Fruit fly (Drosophila melanogaster) whole organism, wandering third instar larva: ENCODE results near the gene scramb1.

Source experiments
- CG32264 ChIP-seq: fragments of 200-800 bp; sonication (Bioruptor generic); optimal IDR thresholded peaks from 2 replicates; lab custom pipeline; 2016; ENCODE audit warnings: missing biosample characterization, missing genetic modification characterization
- CG9705 ChIP-seq: fragments of 200-800 bp; sonication (Bioruptor generic); optimal IDR thresholded peaks from 2 replicates; lab custom pipeline; 2018; ENCODE audit warnings: missing biosample characterization, mild to moderate bottlenecking, missing genetic modification characterization
- CrebA ChIP-seq: fragments of 200-800 bp; sonication (Bioruptor generic); optimal IDR thresholded peaks from 2 replicates; lab custom pipeline; 2016; ENCODE audit warnings: missing biosample characterization, mild to moderate bottlenecking, missing genetic modification characterization, borderline replicate concordance
- Dif ChIP-seq: fragments of 200-275, 200-300 bp; sonication (Bioruptor generic); optimal IDR thresholded peaks from 2 replicates; lab custom pipeline; 2018; ENCODE audit warnings: missing biosample characterization, missing genetic modification characterization; ENCODE audit not compliant: partially characterized antibody
- GATAd ChIP-seq: sonication (Bioruptor generic); optimal IDR thresholded peaks from 2 replicates; lab custom pipeline; 2016; ENCODE audit warnings: missing biosample characterization, missing genetic modification characterization
- Hnf4 ChIP-seq: fragments of 200-800 bp; sonication (Bioruptor generic); optimal IDR thresholded peaks from 2 replicates; lab custom pipeline; 2016; ENCODE audit warnings: missing biosample characterization, mild to moderate bottlenecking, missing genetic modification characterization
- Hr78 ChIP-seq: fragments of >200 bp; optimal IDR thresholded peaks from 2 replicates; lab custom pipeline; 2017; ENCODE audit warnings: missing biosample characterization, missing genetic modification characterization
- Hr83 ChIP-seq: fragments of 200-300 bp; sonication (Bioruptor generic); optimal IDR thresholded peaks from 2 replicates; lab custom pipeline; 2016; ENCODE audit warnings: missing biosample characterization, mild to moderate bottlenecking, missing genetic modification characterization, moderate library complexity; ENCODE audit not compliant: poor library complexity, severe bottlenecking
- Mio ChIP-seq: sonication (Bioruptor generic); optimal IDR thresholded peaks from 2 replicates; lab custom pipeline; 2016; ENCODE audit warnings: missing biosample characterization, missing genetic modification characterization
- Myc ChIP-seq: fragments of >200 bp; optimal IDR thresholded peaks from 2 replicates; lab custom pipeline; 2017
- N ChIP-seq: fragments of >200 bp; optimal IDR thresholded peaks from 2 replicates; lab custom pipeline; 2018; ENCODE audit warnings: missing biosample characterization, missing external identifiers, missing genetic modification characterization
- OdsH ChIP-seq: fragments of 200-800 bp; sonication (Bioruptor generic); optimal IDR thresholded peaks from 2 replicates; lab custom pipeline; 2016; ENCODE audit warnings: missing biosample characterization, mild to moderate bottlenecking, missing genetic modification characterization
- Rel ChIP-seq, 2 experiments: fragments of 200-800 bp; sonication (Bioruptor generic) in 1 of 2; optimal IDR thresholded peaks; 2 replicates in 1 of 2; 3 replicates in 1 of 2; lab custom pipeline; 2016 to 2019; ENCODE audit warnings: mild to moderate bottlenecking in 2 of 2, missing biosample characterization in 2 of 2, missing genetic modification characterization in 2 of 2, moderate library complexity in 1 of 2
- Sp1 ChIP-seq: fragments of 200-800 bp; sonication (Bioruptor generic); optimal IDR thresholded peaks from 3 replicates; lab custom pipeline; 2019; ENCODE audit warnings: missing biosample characterization, mild to moderate bottlenecking, missing genetic modification characterization, moderate library complexity
- Vsx2 ChIP-seq: fragments of 200-300, 225-300 bp; sonication (Bioruptor generic); optimal IDR thresholded peaks from 2 replicates; lab custom pipeline; 2018; ENCODE audit warnings: missing biosample characterization, missing genetic modification characterization; ENCODE audit not compliant: partially characterized antibody
- brk ChIP-seq: fragments of 200-800 bp; sonication (Bioruptor generic); optimal IDR thresholded peaks from 2 replicates; lab custom pipeline; 2016; ENCODE audit warnings: missing biosample characterization, mild to moderate bottlenecking, missing genetic modification characterization
- dmrt93B ChIP-seq: fragments of 200-800 bp; sonication (Bioruptor generic); optimal IDR thresholded peaks from 2 replicates; lab custom pipeline; 2018; ENCODE audit warnings: missing biosample characterization, mild to moderate bottlenecking, missing genetic modification characterization
- dsf ChIP-seq: sonication (Bioruptor generic); optimal IDR thresholded peaks from 2 replicates; lab custom pipeline; 2016; ENCODE audit warnings: missing biosample characterization, missing genetic modification characterization, borderline replicate concordance
- fru ChIP-seq: fragments of 200-800 bp; sonication (Bioruptor generic); optimal IDR thresholded peaks from 3 replicates; lab custom pipeline; 2016; ENCODE audit warnings: missing biosample characterization, mild to moderate bottlenecking, missing genetic modification characterization
- h ChIP-seq: fragments of 200-800 bp; sonication (Bioruptor generic); optimal IDR thresholded peaks from 3 replicates; lab custom pipeline; 2016; ENCODE audit warnings: missing biosample characterization, mild to moderate bottlenecking, missing genetic modification characterization
- jim ChIP-seq: fragments of 175-275, 200-325 bp; sonication (Bioruptor generic); optimal IDR thresholded peaks from 2 replicates; lab custom pipeline; 2016; ENCODE audit warnings: missing biosample characterization, mild to moderate bottlenecking, missing genetic modification characterization
- lola ChIP-seq: fragments of >200 bp; optimal IDR thresholded peaks from 2 replicates; lab custom pipeline; 2017; ENCODE audit warnings: missing biosample characterization, missing genetic modification characterization
- pan ChIP-seq: fragments of >200 bp; optimal IDR thresholded peaks from 2 replicates; lab custom pipeline; 2017
- psq ChIP-seq: fragments of 200-800 bp; sonication (Bioruptor generic); optimal IDR thresholded peaks from 3 replicates; lab custom pipeline; 2017; ENCODE audit warnings: missing biosample characterization, mild to moderate bottlenecking, missing genetic modification characterization, moderate library complexity
- rgr ChIP-seq: fragments of 200-800 bp; sonication (Bioruptor generic); optimal IDR thresholded peaks from 3 replicates; lab custom pipeline; 2016; ENCODE audit warnings: missing biosample characterization, mild to moderate bottlenecking, missing genetic modification characterization
- sage ChIP-seq: fragments of 200-800 bp; sonication (Bioruptor generic); optimal IDR thresholded peaks from 2 replicates; lab custom pipeline; 2016; ENCODE audit warnings: missing biosample characterization, mild to moderate bottlenecking, missing genetic modification characterization
- sv ChIP-seq: fragments of 200-800 bp; sonication (Bioruptor generic); optimal IDR thresholded peaks from 3 replicates; lab custom pipeline; 2016; ENCODE audit warnings: missing biosample characterization, missing genetic modification characterization
- tai ChIP-seq: sonication (Bioruptor generic); optimal IDR thresholded peaks from 2 replicates; lab custom pipeline; 2016; ENCODE audit warnings: missing biosample characterization, missing genetic modification characterization
- usp ChIP-seq: fragments of >200 bp; optimal IDR thresholded peaks from 2 replicates; lab custom pipeline; 2017; ENCODE audit warnings: missing biosample characterization, missing genetic modification characterization

The scramb1 gene

DNA sequence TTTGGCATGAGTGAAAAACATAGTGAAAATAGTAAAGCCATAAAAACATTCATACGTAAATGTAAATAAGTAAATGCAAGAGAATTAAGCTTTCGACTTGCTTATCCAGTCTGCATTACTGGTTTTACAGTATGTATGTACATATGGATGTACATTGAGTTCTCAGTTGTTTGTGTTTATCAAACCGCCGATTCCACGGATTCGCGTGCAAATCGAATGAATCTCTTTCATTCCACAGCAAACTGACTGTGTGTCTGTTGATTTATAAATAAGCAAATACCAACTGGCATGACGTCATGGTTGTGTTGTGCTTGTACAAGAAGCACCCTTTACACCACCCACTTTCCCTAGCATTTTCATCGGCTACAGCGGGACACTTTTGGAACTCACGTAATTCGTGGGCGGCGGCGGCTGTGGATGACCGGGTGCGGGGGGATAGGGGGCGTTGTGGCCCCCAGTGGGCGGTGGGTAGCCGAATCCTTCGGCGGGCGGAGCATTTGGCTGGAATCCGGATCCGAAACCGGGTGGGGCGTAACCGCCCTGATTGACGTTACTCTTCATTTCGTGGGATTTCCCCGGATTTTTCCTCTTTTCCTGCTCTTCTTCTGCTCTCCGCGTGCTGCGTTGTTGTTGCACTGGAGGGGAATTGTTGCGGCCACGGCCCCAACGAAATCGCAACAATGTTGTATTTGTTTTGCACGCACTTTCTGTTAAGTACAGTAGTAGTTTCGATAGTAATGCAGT lies 398 bp downstream of the scramb1 start:
- no peak for TF ChIP-seq tai (GFP tag; lab: Kevin White, UChicago)
- no peak for TF ChIP-seq Rel (GFP tag; optimal IDR thresholded peaks at IDR 0.05; lab: Kevin White, UChicago)
- peak; percentile 85 for TF ChIP-seq Rel (tag; optimal IDR thresholded peaks at IDR 0.05; lab: Kevin White, UChicago)
- no peak for TF ChIP-seq Vsx2 (GFP tag; lab: Kevin White, UChicago)
- TF ChIP-seq h: peak; percentile 20
- TF ChIP-seq dsf (GFP tag; lab: Kevin White, UChicago): no peak
- TF ChIP-seq, all 38 proteins: peak for 2

- no peak for TF ChIP-seq Mio (GFP tag; lab: Kevin White, UChicago)
- TF ChIP-seq N (GFP tag; lab: Kevin White, UChicago): no peak
- TF ChIP-seq pan (lab: Kevin White, UChicago): no peak
- no peak for TF ChIP-seq lola (GFP tag; lab: Kevin White, UChicago)
- TF ChIP-seq dmrt93B (GFP tag; lab: Kevin White, UChicago): no peak
- no peak for TF ChIP-seq CG9705 (GFP tag; lab: Kevin White, UChicago)
- TF ChIP-seq Hr83 (GFP tag; lab: Kevin White, UChicago): no peak
- peak; percentile 8 for TF ChIP-seq tai (GFP tag; lab: Kevin White, UChicago)
- TF ChIP-seq dsf (GFP tag; lab: Kevin White, UChicago): no peak
- TF ChIP-seq Hnf4 (GFP tag; lab: Kevin White, UChicago): peak; percentile 9
- no peak for TF ChIP-seq Sp1 (GFP tag; lab: Kevin White, UChicago)
- TF ChIP-seq sage: no peak
- no peak for TF ChIP-seq GATAd (GFP tag; lab: Kevin White, UChicago)
- TF ChIP-seq h: peak; percentile 23
- peak; percentile 45 for TF ChIP-seq CrebA (GFP tag; lab: Kevin White, UChicago)
- no peak for TF ChIP-seq sv (GFP tag; lab: Kevin White, UChicago)
These were observed 1.6 kb downstream of the scramb1 start for dm6 chr3L:10223397-10223796.

DNA sequence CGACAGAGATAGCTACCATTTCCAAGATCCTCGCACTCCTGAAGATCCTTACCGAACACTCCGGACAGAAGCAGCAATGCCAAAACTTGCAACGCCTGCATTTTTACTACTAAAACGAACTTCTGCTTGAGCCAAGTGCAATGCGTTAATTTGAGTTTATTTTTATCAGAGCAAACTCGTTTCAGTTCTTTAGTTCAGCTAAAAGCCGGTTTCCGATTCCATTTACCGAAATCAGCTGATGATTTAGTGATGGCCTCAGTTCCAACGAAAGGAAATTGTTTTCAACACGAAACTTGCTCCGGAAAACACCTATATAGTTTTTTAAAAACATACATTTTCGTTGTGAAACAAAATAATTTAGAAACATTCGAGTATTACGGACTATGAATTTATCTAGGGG lies 5.0 kb downstream of the scramb1 start, which contains the start of gene CG32055:
Gene CG32055 (minus strand): TSS at position 101 of the 400 bp plus-strand sequence.
- TF ChIP-seq rgr (GFP tag; lab: Kevin White, UChicago) (no peak), dmrt93B (GFP tag; lab: Kevin White, UChicago) (no peak), brk (no peak), usp (GFP tag; lab: Kevin White, UChicago) (no peak), Hr78 (no peak), Dif (GFP tag; lab: Kevin White, UChicago) (no peak), CrebA (GFP tag; lab: Kevin White, UChicago) (no peak), CG32264 (GFP tag; lab: Kevin White, UChicago) (no peak)
- TF ChIP-seq, all 38 proteins: peak for 0

DNA sequence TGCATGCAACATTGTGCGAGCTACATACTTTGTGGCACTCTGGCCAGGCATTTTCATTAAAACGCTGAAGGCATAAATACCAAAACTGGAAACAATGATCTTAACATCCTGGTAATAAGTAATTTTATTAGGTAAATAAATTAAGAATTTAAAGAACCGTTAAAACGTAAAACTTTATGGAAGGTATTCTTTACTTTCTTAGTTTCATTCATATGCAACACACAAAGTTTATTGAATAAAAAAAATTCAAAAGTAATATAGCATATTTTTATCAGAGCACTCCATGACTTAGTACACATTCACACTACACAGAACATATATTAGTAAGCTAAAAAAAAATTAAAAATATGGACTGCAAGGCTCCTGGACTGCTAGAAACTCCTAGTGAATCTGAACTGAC lies 9.7 kb downstream of the scramb1 start, which contains the start of gene CG8065:
Gene CG8065 (plus strand): TSS at position 301 of the 400 bp plus-strand sequence.
- TF ChIP-seq Rel (GFP tag; optimal IDR thresholded peaks at IDR 0.05; lab: Kevin White, UChicago): no peak
- TF ChIP-seq Rel (tag; optimal IDR thresholded peaks at IDR 0.05; lab: Kevin White, UChicago): no peak
- no peak for TF ChIP-seq Myc (lab: Kevin White, UChicago)
- no peak for TF ChIP-seq N (GFP tag; lab: Kevin White, UChicago)
- TF ChIP-seq OdsH: no peak
- TF ChIP-seq Mio (GFP tag; lab: Kevin White, UChicago): no peak
- no peak for TF ChIP-seq tai (GFP tag; lab: Kevin White, UChicago)
- TF ChIP-seq jim (GFP tag; lab: Kevin White, UChicago): no peak
- TF ChIP-seq psq (GFP tag; lab: Kevin White, UChicago): no peak
- no peak for TF ChIP-seq CG32264 (GFP tag; lab: Kevin White, UChicago)
- no peak for TF ChIP-seq fru (GFP tag; lab: Kevin White, UChicago)
- TF ChIP-seq sage: no peak
- TF ChIP-seq sv (GFP tag; lab: Kevin White, UChicago): no peak
- no peak for TF ChIP-seq GATAd (GFP tag; lab: Kevin White, UChicago)
- TF ChIP-seq Hr83 (GFP tag; lab: Kevin White, UChicago): no peak
